Worm (Caenorhabditis elegans) whole organism, L4 larva: ENCODE measurements around the gene F53H2.1.

Experiments used
- lin-39 ChIP-seq: fragments of 150-350 bp; optimal IDR thresholded peaks from 2 replicates; lab custom pipeline; 2014; ENCODE audit warnings: missing biosample characterization, missing genetic modification reagents, missing genetic modification characterization
- lir-3 ChIP-seq: sonication (generic microtip); optimal IDR thresholded peaks from 2 replicates; lab custom pipeline; 2016; ENCODE audit warnings: mild to moderate bottlenecking, missing genetic modification characterization, missing compliant biosample characterization
- nhr-11 ChIP-seq: fragments of 150-350 bp; optimal IDR thresholded peaks from 2 replicates; lab custom pipeline; 2014; ENCODE audit warnings: missing biosample characterization, missing genetic modification characterization
- nhr-77 ChIP-seq: fragments of 150-350 bp; optimal IDR thresholded peaks from 2 replicates; lab custom pipeline; 2014; ENCODE audit warnings: missing biosample characterization, missing genetic modification characterization

DNA sequence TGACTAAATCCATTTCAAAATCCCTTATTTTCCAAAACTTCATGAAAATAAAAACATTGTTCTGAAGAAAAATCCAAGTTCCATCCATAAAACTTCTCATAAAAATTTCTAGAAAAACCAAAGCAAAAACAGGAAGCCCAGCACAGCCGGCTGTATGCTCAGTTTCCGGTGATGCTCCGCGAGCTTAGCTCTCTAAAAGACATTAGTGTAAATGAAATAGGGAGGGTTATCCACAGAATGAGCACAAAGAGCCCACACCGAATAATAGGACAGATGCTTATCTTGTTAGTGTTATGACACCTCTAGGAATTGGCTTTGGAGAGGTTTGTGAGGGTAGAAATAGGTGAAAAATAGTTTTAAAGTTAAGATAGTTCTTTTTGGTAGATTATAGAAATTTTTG is 49.5 kb upstream of the F53H2.1 start:
- TF ChIP-seq lir-3 (tag; lab: Kevin White, UChicago): no peak
- TF ChIP-seq lin-39 (tag; lab: Kevin White, UChicago): no peak
- no peak for TF ChIP-seq nhr-11
- TF ChIP-seq nhr-77 (tag; lab: Kevin White, UChicago): no peak
